Worm (Caenorhabditis elegans): ENCODE data around the gene nhr-187.

Gene nhr-187

DNA sequence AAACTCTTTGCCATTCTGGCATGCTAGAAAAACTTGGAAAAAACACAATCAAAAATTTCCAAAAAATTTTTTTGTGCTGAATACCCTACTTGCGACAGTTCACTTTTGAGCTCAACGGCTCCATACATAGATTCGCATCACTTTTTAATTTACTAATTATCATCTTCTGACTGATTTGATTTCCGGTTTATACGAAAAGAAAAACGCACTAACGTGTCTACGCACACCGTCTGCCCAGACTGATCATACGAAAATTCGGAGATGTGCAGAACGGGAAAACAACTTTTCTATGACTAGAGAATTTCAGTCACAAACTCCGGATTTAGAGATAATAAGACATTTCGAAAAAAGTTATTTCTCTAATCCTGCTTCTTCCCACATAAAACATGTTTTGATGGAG, 21.8 kb upstream of the nhr-187 start:
- TF ChIP-seq C08G9.2 (tag; optimal IDR thresholded peaks at IDR 0.05) = no peak
- TF ChIP-seq sox-2 (GFP tag; IDR thresholded peaks at IDR 0.05) = no peak
- no peak for TF ChIP-seq dmd-4 (tag; optimal IDR thresholded peaks at IDR 0.05; ENCODE audit: borderline replicate concordance)
- TF ChIP-seq hlh-6 (tag; optimal IDR thresholded peaks at IDR 0.05) = no peak
- no peak for TF ChIP-seq eyg-1 (tag; optimal IDR thresholded peaks at IDR 0.05)
- no peak for TF ChIP-seq ceh-30 (tag; optimal IDR thresholded peaks at IDR 0.05)
- TF ChIP-seq pqm-1 (tag; optimal IDR thresholded peaks at IDR 0.05) = no peak
- TF ChIP-seq C38D4.7 (GFP tag; optimal IDR thresholded peaks at IDR 0.05) = no peak
- TF ChIP-seq nhr-232 (tag; optimal IDR thresholded peaks at IDR 0.05) = no peak
- TF ChIP-seq unc-86 (tag; optimal IDR thresholded peaks at IDR 0.05) = no peak
- TF ChIP-seq madf-2 (tag; optimal IDR thresholded peaks at IDR 0.05) = no peak
- no peak for TF ChIP-seq zip-5 (tag; optimal IDR thresholded peaks at IDR 0.05)

- TF ChIP-seq dmd-4 (tag; optimal IDR thresholded peaks at IDR 0.05; ENCODE audit: borderline replicate concordance) (no peak), Y22D7AL.16 (tag; optimal IDR thresholded peaks at IDR 0.05) (no peak), odd-2 (tag; optimal IDR thresholded peaks at IDR 0.05) (no peak), tbx-2 (tag; optimal IDR thresholded peaks at IDR 0.05) (no peak), unc-42 (tag; optimal IDR thresholded peaks at IDR 0.05) (no peak), mec-3 (tag; optimal IDR thresholded peaks at IDR 0.05; ENCODE audit: borderline replicate concordance) (no peak), sdc-2 (tag; optimal IDR thresholded peaks at IDR 0.05) (no peak), F13H6.1 (tag; optimal IDR thresholded peaks at IDR 0.05) (no peak)
Measured at ce11 chrV:3878223-3878622, 15.5 kb upstream of the nhr-187 start, which contains the start of gene nhr-159. Gene nhr-159, minus strand, starts transcription at chrV:3878323.

ce11 chrV:3877242-3877641, 14.5 kb upstream of the nhr-187 start:
- no peak for TF ChIP-seq pqm-1 (tag; optimal IDR thresholded peaks at IDR 0.05)
- TF ChIP-seq nhr-232 (tag; optimal IDR thresholded peaks at IDR 0.05) = no peak
- no peak for TF ChIP-seq pax-1 (tag; optimal IDR thresholded peaks at IDR 0.05)
- TF ChIP-seq ztf-16 (tag; optimal IDR thresholded peaks at IDR 0.05) = no peak
- no peak for TF ChIP-seq fkh-6 (tag; optimal IDR thresholded peaks at IDR 0.05)
- no peak for TF ChIP-seq fax-1 (tag; optimal IDR thresholded peaks at IDR 0.05)
- no peak for TF ChIP-seq ceh-45 (GFP tag; IDR thresholded peaks at IDR 0.05)
- TF ChIP-seq madf-2 (tag; optimal IDR thresholded peaks at IDR 0.05) = no peak
- TF ChIP-seq ceh-14 (tag; optimal IDR thresholded peaks at IDR 0.05) = no peak
- no peak for TF ChIP-seq syd-9 (tag; optimal IDR thresholded peaks at IDR 0.05)

- no peak for TF ChIP-seq ahr-1 (tag; optimal IDR thresholded peaks at IDR 0.05)
- TF ChIP-seq eyg-1 (tag; optimal IDR thresholded peaks at IDR 0.05) = no peak
- no peak for TF ChIP-seq lim-6 (tag; optimal IDR thresholded peaks at IDR 0.05)
- no peak for TF ChIP-seq ceh-2 (tag; optimal IDR thresholded peaks at IDR 0.05)
- TF ChIP-seq unc-55 (GFP tag; optimal IDR thresholded peaks at IDR 0.05) = no peak
- no peak for TF ChIP-seq ceh-34 (tag; optimal IDR thresholded peaks at IDR 0.05)
- no peak for TF ChIP-seq ceh-9 (tag; optimal IDR thresholded peaks at IDR 0.05)
- TF ChIP-seq pros-1 (tag; optimal IDR thresholded peaks at IDR 0.05) = no peak
- no peak for TF ChIP-seq elt-2 (tag; optimal IDR thresholded peaks at IDR 0.05)
- TF ChIP-seq tbx-2 (tag; optimal IDR thresholded peaks at IDR 0.05) = no peak
- TF ChIP-seq hlh-8 (tag; optimal IDR thresholded peaks at IDR 0.05) = no peak
Measured at ce11 chrV:3874102-3874744, 11.5 kb upstream of the nhr-187 start, which contains the start of gene nhr-158. Gene nhr-158, minus strand, starts transcription at chrV:3874152.

DNA sequence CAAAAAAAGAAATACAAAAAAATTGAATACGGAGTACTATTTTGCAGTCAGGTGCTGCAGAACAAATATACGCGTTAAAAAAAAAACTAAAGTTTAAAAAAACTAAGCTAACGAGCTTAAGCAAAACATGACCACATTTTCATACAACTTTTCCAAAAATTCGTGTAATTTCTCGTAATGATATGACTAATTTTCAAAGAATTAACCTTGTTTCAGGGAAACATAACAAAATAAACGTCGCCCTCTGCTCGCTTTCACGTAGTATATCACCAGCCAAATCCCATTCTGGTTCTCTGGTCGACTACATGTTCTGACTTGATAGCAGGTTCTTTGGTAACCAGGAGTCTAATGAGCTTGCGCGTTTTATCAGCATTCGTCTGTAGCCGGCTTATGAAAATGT, 7.6 kb upstream of the nhr-187 start:
- TF ChIP-seq pat-9 (tag; optimal IDR thresholded peaks at IDR 0.05) (no peak), ceh-19 (GFP tag; optimal IDR thresholded peaks at IDR 0.05) (no peak), C08G9.2 (tag; optimal IDR thresholded peaks at IDR 0.05) (no peak), pha-2 (tag; optimal IDR thresholded peaks at IDR 0.05) (no peak), hlh-8 (tag; optimal IDR thresholded peaks at IDR 0.05) (no peak), hlh-13 (GFP tag; optimal IDR thresholded peaks at IDR 0.05) (no peak), hlh-15 (tag; optimal IDR thresholded peaks at IDR 0.05) (no peak), ceh-22 (tag; optimal IDR thresholded peaks at IDR 0.05) (no peak), ceh-6 (GFP tag; optimal IDR thresholded peaks at IDR 0.05) (no peak), lin-11 (tag; optimal IDR thresholded peaks at IDR 0.05) (no peak), nhr-232 (tag; optimal IDR thresholded peaks at IDR 0.05) (no peak), ceh-9 (tag; optimal IDR thresholded peaks at IDR 0.05) (no peak), ceh-18 (tag; optimal IDR thresholded peaks at IDR 0.05) (no peak), unc-86 (tag; optimal IDR thresholded peaks at IDR 0.05) (no peak), ceh-48 (tag; optimal IDR thresholded peaks at IDR 0.05) (no peak), dve-1 (tag; optimal IDR thresholded peaks at IDR 0.05) (no peak), elt-2 (tag; optimal IDR thresholded peaks at IDR 0.05) (no peak)
